Fruit fly (Drosophila melanogaster): ENCODE results near the gene Pph13.
A peak's percentile ranks its signal among the peaks of the same experiment; 100 is the strongest.

The Pph13 gene

dm6 chr2L:568030-568429, 9.3 kb upstream of the Pph13 start, which contains the start of the genes Nle and Sf3b1:
Nle (minus strand) TSS chr2L:568121.
Sf3b1 (plus strand) TSS chr2L:568340.
- no peak for TF ChIP-seq noc (tag; optimal IDR thresholded peaks at IDR 0.05)

dm6 chr2L:574226-574625, 3.1 kb upstream of the Pph13 start, which contains the start of the genes Ipk2 and cold:
Ipk2 (minus strand) TSS chr2L:574264.
cold (plus strand) TSS chr2L:574291.
- TF ChIP-seq noc (tag; optimal IDR thresholded peaks at IDR 0.05): peak; percentile 84

DNA sequence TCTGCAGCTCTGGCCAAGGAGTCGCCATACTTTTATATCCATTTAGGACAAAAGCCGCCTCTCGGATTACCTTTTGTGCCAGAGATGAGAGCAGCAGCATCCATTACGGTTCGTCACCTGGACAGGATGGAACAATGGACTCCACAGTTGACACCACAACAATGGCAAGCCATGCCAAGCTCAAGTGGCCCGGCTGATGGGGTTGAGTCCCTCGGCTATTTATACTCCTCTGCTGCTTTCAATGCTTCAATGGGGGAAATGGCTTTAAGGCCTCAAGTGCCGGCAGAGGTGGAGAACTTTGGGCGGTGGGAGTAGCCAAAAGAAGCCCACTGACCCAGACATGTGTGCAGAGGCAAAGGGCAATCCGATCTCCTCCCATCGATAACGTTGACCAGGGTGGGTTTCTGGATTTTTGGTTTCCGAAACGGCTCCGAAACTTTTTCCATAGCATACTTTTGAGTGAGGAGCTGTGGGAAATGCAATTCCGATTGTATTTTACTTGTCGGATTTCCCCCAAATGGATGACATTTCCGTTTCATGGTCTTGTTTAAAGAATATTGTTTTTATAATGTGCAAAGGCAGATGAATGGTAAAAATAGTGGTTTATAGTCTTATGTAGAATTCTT, 614 bp upstream of the Pph13 start, which contains the start of gene Ptth:
Gene Ptth (minus strand): TSS at position 338 of the 626 bp plus-strand sequence.
- TF ChIP-seq noc (tag; optimal IDR thresholded peaks at IDR 0.05): no peak

- TF ChIP-seq noc (tag; optimal IDR thresholded peaks at IDR 0.05): no peak
Measured at dm6 chr2L:585268-585667, 8.0 kb downstream of the Pph13 start.

dm6 chr2L:591511-591910, 14.2 kb downstream of the Pph13 start:
- TF ChIP-seq noc (tag; optimal IDR thresholded peaks at IDR 0.05): no peak

DNA sequence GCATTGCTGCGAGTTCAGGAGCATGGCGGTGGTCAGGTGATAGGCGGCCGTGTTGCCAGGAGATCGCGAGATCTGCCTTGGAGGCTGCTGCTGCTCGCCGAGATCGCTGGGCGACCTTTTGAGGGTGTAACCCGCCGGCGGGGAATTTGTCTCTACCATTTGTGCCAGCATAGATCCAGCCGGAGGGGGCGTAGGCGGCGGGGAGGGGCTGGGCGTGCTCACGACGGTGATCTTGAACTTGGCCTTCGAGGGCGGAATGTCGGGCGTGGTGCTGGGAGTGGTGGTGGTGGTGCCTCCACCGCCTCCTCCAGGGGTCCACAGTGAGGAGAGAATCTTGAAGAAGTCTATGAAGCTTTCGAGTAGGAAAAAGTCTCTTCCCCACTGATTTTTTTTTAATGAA, 16.8 kb downstream of the Pph13 start:
- TF ChIP-seq noc (tag; optimal IDR thresholded peaks at IDR 0.05): no peak

DNA sequence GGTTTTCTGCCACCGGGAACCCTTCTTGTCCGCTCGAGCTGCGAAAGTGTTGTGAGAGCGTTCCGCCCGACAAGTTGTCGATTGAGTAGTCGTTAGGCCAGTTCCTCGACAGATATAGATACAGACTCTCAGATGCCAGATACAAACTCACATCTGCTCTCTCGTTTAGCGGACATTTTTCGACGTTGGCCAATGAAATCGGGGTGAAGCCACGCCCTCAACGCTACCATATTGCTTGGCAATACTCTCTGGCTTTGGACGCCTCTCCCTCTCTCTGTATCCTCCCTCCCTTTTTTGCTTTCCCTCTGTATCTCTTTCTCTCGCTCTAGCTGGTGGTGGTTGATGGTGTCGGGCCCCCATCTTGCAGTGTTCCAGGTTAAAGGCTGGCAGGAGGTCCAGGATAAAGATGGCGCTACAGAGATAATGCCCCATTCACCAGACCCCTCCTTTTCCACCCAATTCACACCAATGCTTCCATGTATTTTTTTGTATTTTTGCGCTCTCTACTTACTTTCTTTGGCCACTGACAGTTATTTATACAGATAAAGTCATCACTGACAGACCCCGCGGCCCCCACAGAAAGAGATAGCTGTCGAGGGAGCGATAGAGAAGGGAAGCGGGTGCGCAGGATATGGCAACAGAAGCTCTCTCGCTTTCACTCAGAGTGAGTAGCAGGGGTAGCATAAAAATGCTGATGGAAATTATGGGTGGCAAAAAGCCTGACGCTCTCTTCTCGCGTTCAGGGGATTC, 17.5 kb downstream of the Pph13 start, which contains the start of gene Gsc:
Gene Gsc (minus strand): TSS at position 51 of the 750 bp plus-strand sequence.
- no peak for TF ChIP-seq noc (tag; optimal IDR thresholded peaks at IDR 0.05)

DNA sequence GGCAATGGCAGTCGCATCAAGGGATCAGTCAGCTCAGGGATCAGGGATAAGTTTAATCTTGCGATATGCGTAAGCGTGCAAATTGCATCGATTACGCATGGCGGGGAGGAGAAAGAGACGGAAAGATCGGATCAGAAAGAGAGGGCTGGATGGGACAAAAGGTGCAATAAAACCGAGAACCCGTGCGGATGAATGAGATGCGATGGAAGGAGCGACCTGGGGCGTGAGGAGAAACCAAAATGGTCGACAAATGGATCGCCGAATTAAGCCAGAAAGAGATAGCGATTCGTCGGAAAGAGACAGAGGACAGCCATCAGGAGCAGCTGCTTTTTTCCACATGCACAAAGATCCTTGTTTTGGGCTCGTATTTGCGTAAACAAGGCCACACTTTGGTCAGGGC, 20.5 kb downstream of the Pph13 start:
- TF ChIP-seq noc (tag; optimal IDR thresholded peaks at IDR 0.05): no peak

DNA sequence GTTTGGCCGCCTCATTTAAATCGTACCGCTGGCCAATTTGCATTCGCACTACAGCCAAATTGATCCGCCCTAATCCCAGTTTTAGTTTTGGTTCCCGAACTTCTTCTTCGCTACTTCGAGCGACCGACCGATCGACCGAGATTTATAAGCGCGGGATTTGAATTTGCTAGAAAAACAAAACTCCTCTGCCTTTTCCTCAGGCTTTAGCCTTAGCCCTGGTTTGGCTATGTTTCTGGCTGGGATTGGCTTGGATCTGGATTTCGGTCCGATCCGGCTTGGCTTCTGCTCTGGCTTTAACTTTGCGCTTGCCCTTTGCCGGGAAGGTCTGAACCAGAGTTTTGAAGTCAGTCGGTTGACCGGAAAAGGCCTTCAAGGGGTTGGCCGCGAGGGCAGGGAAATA, 24.6 kb downstream of the Pph13 start:
- no peak for TF ChIP-seq noc (tag; optimal IDR thresholded peaks at IDR 0.05)

DNA sequence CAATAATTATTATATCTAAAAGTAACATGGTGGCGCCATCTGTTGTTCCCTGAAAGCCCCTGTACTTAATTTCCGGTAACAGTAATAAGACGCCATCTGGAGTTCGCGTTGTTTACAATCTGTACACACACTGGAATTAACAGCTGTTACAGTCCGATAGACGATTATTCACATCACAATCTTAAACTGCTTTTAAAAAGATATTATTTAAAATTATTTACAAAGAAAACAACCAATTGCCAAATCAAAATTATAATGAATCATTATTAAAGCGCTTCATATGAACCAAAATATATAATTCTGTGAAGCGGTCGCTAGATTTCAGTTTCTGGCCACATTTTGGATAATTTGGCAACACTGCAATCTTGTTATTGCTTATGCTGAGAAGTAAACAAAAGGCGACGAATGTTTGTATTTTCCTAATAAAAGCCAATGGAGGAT, 25.2 kb downstream of the Pph13 start, which contains the start of gene CG13689:
Gene CG13689 (plus strand): TSS at position 375 of the 441 bp plus-strand sequence.
- no peak for TF ChIP-seq noc (tag; optimal IDR thresholded peaks at IDR 0.05)

dm6 chr2L:604060-604459, 26.8 kb downstream of the Pph13 start:
- TF ChIP-seq noc (tag; optimal IDR thresholded peaks at IDR 0.05): no peak

dm6 chr2L:606165-606564, 28.9 kb downstream of the Pph13 start:
- TF ChIP-seq noc (tag; optimal IDR thresholded peaks at IDR 0.05): no peak

DNA sequence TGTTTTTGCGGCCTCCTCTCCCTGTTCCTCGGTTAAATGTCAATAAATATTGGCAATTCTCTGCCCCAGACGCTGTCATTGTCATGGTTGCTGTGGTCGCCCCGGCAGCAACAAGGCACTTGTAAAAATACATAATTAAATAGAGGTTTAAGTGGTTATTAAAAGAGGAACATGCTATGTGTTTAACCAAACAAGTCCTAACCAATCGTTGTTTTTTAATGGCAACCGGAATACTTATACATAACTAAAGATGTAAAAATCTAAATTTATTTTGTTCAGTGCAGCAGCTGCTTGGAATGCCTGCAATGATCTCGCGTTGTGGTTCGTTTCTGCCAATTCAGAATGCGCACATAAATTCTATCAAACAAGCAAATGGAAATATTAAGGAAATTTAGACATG, 29.7 kb downstream of the Pph13 start:
- TF ChIP-seq noc (tag; optimal IDR thresholded peaks at IDR 0.05): no peak

DNA sequence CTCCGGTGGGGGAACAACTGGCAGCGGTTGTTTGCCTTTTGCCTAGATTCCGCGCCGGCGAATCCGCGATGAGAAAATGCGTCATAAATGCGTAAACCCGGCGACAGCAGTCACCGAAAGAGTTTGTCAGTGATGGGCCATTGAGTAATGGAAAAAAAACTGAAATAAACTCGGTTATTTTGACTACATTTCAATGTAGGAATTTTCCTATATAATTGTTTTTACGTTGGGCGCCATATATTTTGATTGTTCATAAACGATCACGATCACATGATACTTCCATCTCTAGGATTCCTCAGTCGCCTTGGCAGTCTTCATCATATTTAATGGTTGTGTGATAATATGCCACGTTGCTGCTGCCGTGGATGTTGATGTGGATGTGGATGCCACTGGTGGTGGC, 30.9 kb downstream of the Pph13 start:
- no peak for TF ChIP-seq noc (tag; optimal IDR thresholded peaks at IDR 0.05)

- TF ChIP-seq noc (tag; optimal IDR thresholded peaks at IDR 0.05): no peak
Measured at dm6 chr2L:609497-609896, 32.2 kb downstream of the Pph13 start.

DNA sequence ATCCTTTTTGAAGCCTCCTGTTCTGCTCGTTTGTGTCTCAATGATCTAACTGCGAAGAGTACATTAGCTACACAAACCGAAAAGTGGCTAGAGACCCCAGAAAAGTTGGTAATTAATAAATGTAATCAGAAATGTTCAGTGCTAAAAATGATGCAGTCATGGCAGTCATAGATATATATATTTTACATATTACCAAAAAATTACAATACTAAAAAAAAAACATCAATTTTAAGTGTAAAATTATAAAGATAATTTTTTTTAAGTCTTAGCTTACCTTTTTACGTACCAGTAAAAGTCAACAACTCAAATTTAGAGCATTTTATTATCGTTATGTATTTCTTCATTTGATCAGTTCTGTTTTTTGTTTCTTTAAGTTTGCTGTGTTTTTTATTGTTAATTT, 35.5 kb downstream of the Pph13 start:
- TF ChIP-seq noc (tag; optimal IDR thresholded peaks at IDR 0.05): no peak

DNA sequence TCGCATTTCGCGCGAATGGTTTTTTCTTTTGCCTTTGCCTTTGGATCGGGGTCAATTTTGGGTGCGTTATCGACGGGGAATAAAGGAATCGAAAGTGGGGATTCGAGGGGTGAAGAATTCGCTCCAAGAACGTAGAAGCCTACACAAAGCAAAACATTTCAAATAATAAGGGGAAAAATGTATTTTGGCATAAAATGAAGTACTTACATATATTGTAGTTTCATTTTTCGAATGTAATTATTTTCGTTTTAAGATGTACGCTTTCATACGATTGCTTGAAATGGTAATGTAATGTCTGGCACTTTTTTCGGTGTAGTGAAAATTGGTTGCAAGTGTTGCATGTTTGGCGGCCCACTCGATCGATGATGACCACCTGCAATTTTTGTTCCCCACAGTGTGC, 37.7 kb downstream of the Pph13 start:
- TF ChIP-seq noc (tag; optimal IDR thresholded peaks at IDR 0.05): no peak

All from whole organism, larva.